Worm (Caenorhabditis elegans): ENCODE results near the gene F15D4.2.
A peak's percentile ranks its signal among the peaks of the same experiment; 100 is the strongest.

Gene F15D4.2

ce11 chrII:13237829-13238404 lies 22.0 kb downstream of the F15D4.2 start, which contains the start of gene romo-1 (continued):
- TF ChIP-seq nhr-27 (tag; optimal IDR thresholded peaks at IDR 0.05) (no peak), aptf-3 (GFP tag; IDR thresholded peaks at IDR 0.05) (no peak), snpc-4 (GFP tag; optimal IDR thresholded peaks at IDR 0.05) (no peak), snpc-4 (tag; optimal IDR thresholded peaks at IDR 0.05) (peak in 2 of 4 experiments; percentile 36 to 58), rpc-1 (optimal IDR thresholded peaks at IDR 0.05) (no peak), rpc-1 (tag; optimal IDR thresholded peaks at IDR 0.05) (no peak), snpc-3.4 (tag; optimal IDR thresholded peaks at IDR 0.05) (peak; percentile 41), lsy-27 (tag; optimal IDR thresholded peaks at IDR 0.05; ENCODE audit: borderline replicate concordance, insufficient read depth) (no peak), rcor-1 (GFP tag; IDR thresholded peaks at IDR 0.05) (0 out of 2 replicates have a peak, but pooled peaks have one; percentile 27), efl-1 (GFP tag; optimal IDR thresholded peaks at IDR 0.05) (peak; percentile 63), tbp1 (GFP tag; optimal IDR thresholded peaks at IDR 0.05) (peak; percentile 7), F33H1.4 (GFP tag; IDR thresholded peaks at IDR 0.05) (peak; percentile 32), hlh-12 (tag; optimal IDR thresholded peaks at IDR 0.05) (no peak), ccch-3 (GFP tag; optimal IDR thresholded peaks at IDR 0.05) (no peak), unc-130 (GFP tag; optimal IDR thresholded peaks at IDR 0.05) (no peak), pha-4 (tag; optimal IDR thresholded peaks at IDR 0.05) (peak; percentile 92), F52B5.7 (tag; optimal IDR thresholded peaks at IDR 0.05) (no peak), ztf-26 (tag; optimal IDR thresholded peaks at IDR 0.05) (no peak), madf-3 (GFP tag; IDR thresholded peaks at IDR 0.05) (no peak), pbrm-1 (GFP tag; IDR thresholded peaks at IDR 0.05) (no peak), cebp-2 (GFP tag; IDR thresholded peaks at IDR 0.05) (no peak), lin-54 (GFP tag; optimal IDR thresholded peaks at IDR 0.05) (peak; percentile 92), aptf-2 (GFP tag; conservative IDR thresholded peaks at IDR 0.05) (no peak), dpl-1 (GFP tag; optimal IDR thresholded peaks at IDR 0.05) (peak; percentile 76), madf-10 (tag; optimal IDR thresholded peaks at IDR 0.05) (no peak), lin-26 (GFP tag; IDR thresholded peaks at IDR 0.05) (no peak), ekl-4 (GFP tag; IDR thresholded peaks at IDR 0.05) (no peak), hmg-1.2 (GFP tag; IDR thresholded peaks at IDR 0.05) (0 out of 2 replicates have a peak, but pooled peaks have one; percentile 19), hlh-26 (GFP tag; conservative IDR thresholded peaks at IDR 0.05) (no peak), him-1 (tag; optimal IDR thresholded peaks at IDR 0.05) (peak; percentile 39)

ce11 chrII:13239593-13239992 lies 23.7 kb downstream of the F15D4.2 start:
- TF ChIP-seq zfh-2 (GFP tag; conservative IDR thresholded peaks at IDR 0.05): peak; percentile 64; the same call in 1 of the 2 replicates
- no peak for TF ChIP-seq ztf-28 (GFP tag; IDR thresholded peaks at IDR 0.05)

DNA sequence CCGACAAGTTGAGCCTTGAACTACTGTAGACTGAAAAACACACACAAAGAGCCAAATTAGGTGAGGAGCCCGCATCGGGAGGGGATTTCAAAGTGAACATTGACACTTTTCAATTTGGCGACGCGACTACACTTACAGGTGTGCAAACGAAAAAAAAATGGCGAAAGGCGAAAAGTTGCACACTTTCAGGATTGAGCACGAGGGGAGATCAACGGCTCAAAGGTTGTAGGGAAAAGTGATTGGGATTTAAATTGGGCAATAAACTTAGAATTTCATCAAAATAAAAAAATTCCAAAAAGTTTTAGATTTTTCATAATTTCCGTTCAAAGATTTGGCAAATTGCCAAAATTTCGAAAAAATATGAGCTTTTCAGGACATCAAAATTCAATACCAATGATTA lies 27.1 kb downstream of the F15D4.2 start, which contains the start of gene F15D4.4:
Gene F15D4.4 (minus strand): TSS at position 101 of the 400 bp plus-strand sequence.
- TF ChIP-seq cebp-1 (GFP tag; IDR thresholded peaks at IDR 0.05) (no peak), cebp-1 (tag; optimal IDR thresholded peaks at IDR 0.05) (no peak), snpc-1.1 (tag; optimal IDR thresholded peaks at IDR 0.05; ENCODE audit: insufficient read depth) (no peak), lsy-27 (tag; optimal IDR thresholded peaks at IDR 0.05; ENCODE audit: borderline replicate concordance, insufficient read depth) (no peak), lin-35 (GFP tag; optimal IDR thresholded peaks at IDR 0.05) (no peak), xnd-1 (tag; optimal IDR thresholded peaks at IDR 0.05) (no peak), lin-40 (tag; optimal IDR thresholded peaks at IDR 0.05) (no peak), egl-18 (GFP tag; IDR thresholded peaks at IDR 0.05) (no peak), bed-2 (GFP tag; IDR thresholded peaks at IDR 0.05) (no peak), lir-1 (GFP tag; conservative IDR thresholded peaks at IDR 0.05) (no peak), zfh-2 (GFP tag; conservative IDR thresholded peaks at IDR 0.05) (no peak), Y53F4B.3 (GFP tag; IDR thresholded peaks at IDR 0.05) (no peak), attf-3 (GFP tag; conservative IDR thresholded peaks at IDR 0.05) (no peak), akir-1 (GFP tag; optimal IDR thresholded peaks at IDR 0.05) (no peak), unc-62 (GFP tag; optimal IDR thresholded peaks at IDR 0.05) (no peak), F37B4.10 (GFP tag; IDR thresholded peaks at IDR 0.05) (no peak), madf-6 (GFP tag; IDR thresholded peaks at IDR 0.05) (no peak)

Data from whole organism, young adult.